Worm (Caenorhabditis elegans): Measurements from ENCODE around the gene cct-2.

cct-2 gene

ce11 chrII:8927253-8927791 lies at the start of gene cct-2:
Gene cct-2, plus strand, starts transcription at chrII:8927741.
- TF ChIP-seq elt-2 (tag; optimal IDR thresholded peaks at IDR 0.05) (peak; percentile 2), hmg-11 (tag; optimal IDR thresholded peaks at IDR 0.05) (peak; percentile 9), lin-15B (tag; optimal IDR thresholded peaks at IDR 0.05) (peak; percentile 74), nhr-25 (tag; optimal IDR thresholded peaks at IDR 0.05) (peak; percentile 56), nhr-43 (tag; optimal IDR thresholded peaks at IDR 0.05; ENCODE audit: poor library complexity, severe bottlenecking) (peak; percentile 50), pha-4 (tag; optimal IDR thresholded peaks at IDR 0.05) (peak; percentile 72), daf-12 (tag; optimal IDR thresholded peaks at IDR 0.05) (no peak), lin-39 (tag; optimal IDR thresholded peaks at IDR 0.05) (peak; percentile 40), nfya-1 (tag; optimal IDR thresholded peaks at IDR 0.05; ENCODE audit: insufficient read depth) (peak; percentile 65), nhr-76 (tag; optimal IDR thresholded peaks at IDR 0.05) (no peak), nhr-23 (tag; optimal IDR thresholded peaks at IDR 0.05) (peak; percentile 12), elt-3 (tag; optimal IDR thresholded peaks at IDR 0.05) (no peak), snpc-4 (tag; optimal IDR thresholded peaks at IDR 0.05) (peak; percentile 67)

DNA sequence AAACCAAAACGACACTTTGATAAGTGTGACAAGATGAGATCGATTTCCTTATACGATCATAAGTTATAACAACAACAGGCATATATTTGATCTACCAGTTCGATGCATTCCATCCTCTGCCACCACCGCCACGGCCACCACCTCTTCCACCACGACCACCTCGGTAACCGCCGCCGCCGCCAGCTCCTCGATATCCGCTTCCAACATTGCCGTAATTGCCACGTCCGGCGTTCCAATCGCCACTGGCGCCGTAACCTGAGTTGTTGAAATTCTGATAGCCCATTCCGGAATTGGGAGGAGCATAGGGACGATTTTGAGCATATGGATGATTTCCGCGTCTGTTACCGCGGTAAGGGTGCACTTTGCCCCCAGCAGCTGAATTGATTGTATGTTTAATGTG lies 49.0 kb upstream of the cct-2 start:
- TF ChIP-seq fkh-2 (tag; optimal IDR thresholded peaks at IDR 0.05) (no peak), hmg-11 (tag; optimal IDR thresholded peaks at IDR 0.05) (no peak), ztf-4 (tag; optimal IDR thresholded peaks at IDR 0.05) (no peak), snpc-4 (tag; optimal IDR thresholded peaks at IDR 0.05) (no peak), pha-4 (tag; optimal IDR thresholded peaks at IDR 0.05) (no peak), ceh-28 (tag; optimal IDR thresholded peaks at IDR 0.05) (no peak), nfya-1 (tag; optimal IDR thresholded peaks at IDR 0.05; ENCODE audit: insufficient read depth) (no peak), skn-1 (tag; optimal IDR thresholded peaks at IDR 0.05) (no peak), nhr-25 (tag; optimal IDR thresholded peaks at IDR 0.05) (no peak), nhr-43 (tag; optimal IDR thresholded peaks at IDR 0.05; ENCODE audit: poor library complexity, severe bottlenecking) (no peak), nhr-28 (tag; optimal IDR thresholded peaks at IDR 0.05) (no peak), lin-15B (tag; optimal IDR thresholded peaks at IDR 0.05) (no peak), nhr-67 (tag; optimal IDR thresholded peaks at IDR 0.05) (no peak), lin-39 (tag; optimal IDR thresholded peaks at IDR 0.05) (no peak), ceh-16 (tag; optimal IDR thresholded peaks at IDR 0.05) (no peak)

- TF ChIP-seq aly-2 (tag; optimal IDR thresholded peaks at IDR 0.05) (no peak), lin-15B (tag; optimal IDR thresholded peaks at IDR 0.05) (no peak), sea-2 (GFP tag; optimal IDR thresholded peaks at IDR 0.05) (no peak), nhr-77 (tag; optimal IDR thresholded peaks at IDR 0.05) (no peak), nhr-237 (tag; optimal IDR thresholded peaks at IDR 0.05) (no peak), ztf-4 (tag; optimal IDR thresholded peaks at IDR 0.05) (no peak), pqm-1 (tag; optimal IDR thresholded peaks at IDR 0.05) (no peak), nhr-11 (tag; optimal IDR thresholded peaks at IDR 0.05) (no peak), nhr-25 (tag; optimal IDR thresholded peaks at IDR 0.05) (no peak), daf-12 (tag; optimal IDR thresholded peaks at IDR 0.05) (no peak), ama-1 (optimal IDR thresholded peaks at IDR 0.05) (no peak), snpc-4 (tag; optimal IDR thresholded peaks at IDR 0.05) (no peak), unc-62 (GFP tag; optimal IDR thresholded peaks at IDR 0.05) (no peak), ztf-11 (tag; optimal IDR thresholded peaks at IDR 0.05) (no peak), elt-1 (tag; optimal IDR thresholded peaks at IDR 0.05) (no peak), R02D3.7 (tag; optimal IDR thresholded peaks at IDR 0.05) (no peak), tbx-2 (tag; optimal IDR thresholded peaks at IDR 0.05) (no peak), fkh-2 (tag; optimal IDR thresholded peaks at IDR 0.05) (no peak), mdl-1 (tag; optimal IDR thresholded peaks at IDR 0.05) (no peak), egl-27 (tag; optimal IDR thresholded peaks at IDR 0.05) (no peak)
Measured at ce11 chrII:8883559-8883958, 44.0 kb upstream of the cct-2 start, which contains the start of gene rha-1. Gene rha-1, minus strand, starts transcription at chrII:8883659.

DNA sequence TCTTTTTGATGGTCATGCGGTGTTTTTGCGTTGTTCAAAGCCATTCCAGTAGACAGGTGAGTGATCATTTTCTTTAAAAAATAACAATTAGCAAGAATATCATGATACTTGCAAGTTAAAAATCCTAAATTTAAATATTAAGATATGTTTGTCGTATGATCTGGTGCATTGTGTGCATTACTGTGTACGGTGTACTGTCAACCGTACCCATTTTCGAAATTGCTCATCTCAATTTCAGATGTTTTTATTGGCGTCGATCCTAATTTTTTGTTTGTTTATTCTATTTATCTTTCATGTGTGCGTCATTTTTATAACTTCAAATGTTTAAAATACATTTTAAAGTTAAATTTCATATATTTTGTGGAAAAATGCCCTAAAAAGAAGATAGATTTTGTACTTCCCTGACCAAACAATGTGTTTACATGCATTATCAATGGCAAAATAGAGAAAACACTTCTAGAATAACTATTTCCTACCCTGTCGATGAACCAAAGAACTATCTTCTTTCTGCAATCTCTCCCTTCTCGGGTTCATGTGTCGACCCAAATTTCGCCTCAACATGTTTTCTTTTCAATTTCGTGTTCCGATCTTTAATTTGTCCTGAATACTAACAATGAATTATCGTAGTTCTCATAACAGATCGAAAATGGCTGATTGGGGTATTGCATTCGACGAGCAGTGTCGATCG lies 43.1 kb upstream of the cct-2 start, which contains the start of the genes T07D4.5 and ddx-19:
Gene T07D4.5 (minus strand): TSS at position 71 of the 688 bp plus-strand sequence.
Gene ddx-19 (plus strand): TSS at position 638 of the 688 bp plus-strand sequence.
- no peak for TF ChIP-seq nhr-43 (tag; optimal IDR thresholded peaks at IDR 0.05; ENCODE audit: poor library complexity, severe bottlenecking)
- TF ChIP-seq nhr-23 (tag; optimal IDR thresholded peaks at IDR 0.05), result peak; percentile 8
- no peak for TF ChIP-seq snpc-4 (tag; optimal IDR thresholded peaks at IDR 0.05)
- TF ChIP-seq ama-1 (optimal IDR thresholded peaks at IDR 0.05), result no peak
- TF ChIP-seq lin-39 (tag; optimal IDR thresholded peaks at IDR 0.05), result no peak
- TF ChIP-seq mdl-1 (tag; optimal IDR thresholded peaks at IDR 0.05), result no peak
- TF ChIP-seq fkh-2 (tag; optimal IDR thresholded peaks at IDR 0.05), result no peak
- no peak for TF ChIP-seq nhr-28 (tag; optimal IDR thresholded peaks at IDR 0.05)
- TF ChIP-seq nhr-11 (tag; optimal IDR thresholded peaks at IDR 0.05), result no peak
- TF ChIP-seq unc-62 (GFP tag; optimal IDR thresholded peaks at IDR 0.05), result no peak
- TF ChIP-seq mml-1 (tag; optimal IDR thresholded peaks at IDR 0.05), result no peak
- TF ChIP-seq egl-27 (tag; optimal IDR thresholded peaks at IDR 0.05), result no peak
- TF ChIP-seq ceh-28 (tag; optimal IDR thresholded peaks at IDR 0.05), result no peak
- no peak for TF ChIP-seq sea-2 (GFP tag; optimal IDR thresholded peaks at IDR 0.05)
- no peak for TF ChIP-seq nhr-77 (tag; optimal IDR thresholded peaks at IDR 0.05)
- TF ChIP-seq ceh-82 (tag; optimal IDR thresholded peaks at IDR 0.05), result no peak
- TF ChIP-seq tbx-2 (tag; optimal IDR thresholded peaks at IDR 0.05), result no peak
- TF ChIP-seq elt-3 (tag; optimal IDR thresholded peaks at IDR 0.05), result no peak
- no peak for TF ChIP-seq nhr-67 (tag; optimal IDR thresholded peaks at IDR 0.05)
- TF ChIP-seq nhr-237 (tag; optimal IDR thresholded peaks at IDR 0.05), result no peak
- no peak for TF ChIP-seq ceh-9 (tag; optimal IDR thresholded peaks at IDR 0.05)
- no peak for TF ChIP-seq R02D3.7 (tag; optimal IDR thresholded peaks at IDR 0.05)
- no peak for TF ChIP-seq nhr-76 (tag; optimal IDR thresholded peaks at IDR 0.05)
- no peak for TF ChIP-seq daf-12 (tag; optimal IDR thresholded peaks at IDR 0.05)
- TF ChIP-seq egl-5 (tag; optimal IDR thresholded peaks at IDR 0.05), result no peak
- no peak for TF ChIP-seq ZK546.5 (tag; optimal IDR thresholded peaks at IDR 0.05)
- TF ChIP-seq lsy-12 (tag; optimal IDR thresholded peaks at IDR 0.05), result no peak
- no peak for TF ChIP-seq ceh-16 (tag; optimal IDR thresholded peaks at IDR 0.05)
- no peak for TF ChIP-seq nhr-25 (tag; optimal IDR thresholded peaks at IDR 0.05)
- peak; percentile 29 for TF ChIP-seq elt-2 (tag; optimal IDR thresholded peaks at IDR 0.05)
- no peak for TF ChIP-seq skn-1 (tag; optimal IDR thresholded peaks at IDR 0.05)
